Fruit fly (Drosophila melanogaster) whole organism, embryonic: ENCODE measurements around the gene Arc42.
A peak's percentile ranks its signal among the peaks of the same experiment; 100 is the strongest.

Experiments
- ATbp ChIP-seq: fragments of 200-800 bp; sonication (Bioruptor generic); optimal IDR thresholded peaks from 2 replicates; lab custom pipeline; 2017; ENCODE audit warnings: missing biosample characterization, mild to moderate bottlenecking, missing genetic modification characterization, missing genetic modification reagents
- Atf6 ChIP-seq: fragments of 200-800 bp; sonication (Bioruptor generic); IDR thresholded peaks from 2 replicates; pipeline ENCODE4 v1.3.6; 2022; ENCODE audit warnings: missing biosample characterization, missing genetic modification characterization
- Awh ChIP-seq: fragments of 200-800 bp; sonication (Bioruptor generic); IDR thresholded peaks from 2 replicates; pipeline ENCODE4, ENCODE4 v1.3.6; 2022; ENCODE audit warnings: missing biosample characterization, missing genetic modification characterization
- B-H2 ChIP-seq: fragments of 200-800 bp; sonication (Bioruptor generic); optimal IDR thresholded peaks from 2 replicates; lab custom pipeline; 2018; ENCODE audit warnings: missing biosample characterization, mild to moderate bottlenecking, missing genetic modification characterization
- CG1024 ChIP-seq: fragments of 200-800 bp; sonication (Bioruptor generic); IDR thresholded peaks from 2 replicates; pipeline ENCODE4 v1.3.6; 2022; ENCODE audit warnings: missing biosample characterization, missing genetic modification characterization
- CG11456 ChIP-seq: fragments of 200-800 bp; sonication (Bioruptor generic); IDR thresholded peaks from 3 replicates; pipeline ENCODE4 v1.3.6; 2022; ENCODE audit warnings: missing biosample characterization, missing genetic modification characterization
- CG11695 ChIP-seq: fragments of 200-800 bp; sonication (Bioruptor generic); IDR thresholded peaks from 3 replicates; pipeline ENCODE4 v1.3.6; 2022; ENCODE audit warnings: missing biosample characterization, missing genetic modification characterization
- CG12219 ChIP-seq: fragments of 200-800 bp; sonication (Bioruptor generic); optimal IDR thresholded peaks from 3 replicates; lab custom pipeline; 2018; ENCODE audit warnings: missing biosample characterization, mild to moderate bottlenecking, missing genetic modification characterization
- CG13775 ChIP-seq: fragments of 200-800 bp; sonication (Bioruptor generic); optimal IDR thresholded peaks from 3 replicates; lab custom pipeline; 2017; ENCODE audit warnings: missing biosample characterization, mild to moderate bottlenecking, missing genetic modification characterization
- CG15073 ChIP-seq: fragments of 200-800 bp; sonication (Bioruptor generic); optimal IDR thresholded peaks from 2 replicates; lab custom pipeline; 2016; ENCODE audit warnings: missing biosample characterization, missing genetic modification characterization
- CG17612 ChIP-seq: fragments of 200-800 bp; sonication (Bioruptor generic); IDR thresholded peaks from 2 replicates; pipeline ENCODE4 v1.3.6; 2022; ENCODE audit warnings: missing biosample characterization, missing genetic modification characterization
- CG2712 ChIP-seq: fragments of 200-800 bp; optimal IDR thresholded peaks from 3 replicates; lab custom pipeline; 2019; ENCODE audit warnings: missing biosample characterization, mild to moderate bottlenecking, missing genetic modification characterization, moderate library complexity
- CG2875 ChIP-seq: fragments of 200-800 bp; sonication (Bioruptor generic); optimal IDR thresholded peaks from 2 replicates; lab custom pipeline; 2017; ENCODE audit warnings: missing biosample characterization, mild to moderate bottlenecking, missing genetic modification characterization, missing genetic modification reagents
- CG30403 ChIP-seq: fragments of 200-800 bp; sonication (Bioruptor generic); optimal IDR thresholded peaks from 3 replicates; lab custom pipeline; 2016; ENCODE audit warnings: missing biosample characterization, missing genetic modification characterization
- CG3726 ChIP-seq: fragments of 200-800 bp; sonication (Bioruptor generic); IDR thresholded peaks from 3 replicates; pipeline ENCODE4, ENCODE4 v1.3.6; 2022; ENCODE audit warnings: missing biosample characterization, missing genetic modification characterization
- CG42726 ChIP-seq: fragments of 200-800 bp; sonication (Bioruptor generic); IDR thresholded peaks from 2 replicates; pipeline ENCODE4 v1.3.6; 2022; ENCODE audit warnings: missing biosample characterization, missing genetic modification characterization; ENCODE audit not compliant: partially characterized antibody
- CG4820 ChIP-seq: fragments of 200-800 bp; sonication (Bioruptor generic); optimal IDR thresholded peaks from 3 replicates; lab custom pipeline; 2016; ENCODE audit warnings: missing biosample characterization, missing genetic modification characterization
- CG7928 ChIP-seq: fragments of 200-800 bp; sonication (Bioruptor generic); optimal IDR thresholded peaks from 2 replicates; lab custom pipeline; 2017; ENCODE audit warnings: missing biosample characterization, mild to moderate bottlenecking, missing genetic modification characterization
- CG9437 ChIP-seq: fragments of 200-800 bp; sonication (Bioruptor generic); optimal IDR thresholded peaks from 2 replicates; lab custom pipeline; 2018; ENCODE audit warnings: missing biosample characterization, mild to moderate bottlenecking, missing genetic modification characterization
- D19A ChIP-seq: fragments of 200-800 bp; optimal IDR thresholded peaks from 3 replicates; lab custom pipeline; 2019; ENCODE audit warnings: missing biosample characterization, mild to moderate bottlenecking, missing genetic modification characterization, moderate library complexity
- MBD-R2 ChIP-seq: fragments of 200-800 bp; sonication (Bioruptor generic); IDR thresholded peaks from 2 replicates; pipeline ENCODE4 v1.3.6; 2022; ENCODE audit warnings: missing biosample characterization, missing genetic modification characterization
- Mad ChIP-seq: fragments of 200-800 bp; sonication (Bioruptor generic); optimal IDR thresholded peaks from 2 replicates; lab custom pipeline; 2016; ENCODE audit warnings: missing biosample characterization, missing genetic modification characterization
- NFAT ChIP-seq: fragments of 200-800 bp; sonication (Bioruptor generic); IDR thresholded peaks from 2 replicates; pipeline ENCODE4 v1.3.6; 2022; ENCODE audit warnings: missing biosample characterization, missing genetic modification characterization
- Optix ChIP-seq: fragments of 200-800 bp; sonication (Bioruptor generic); IDR thresholded peaks from 3 replicates; pipeline ENCODE4 v1.3.6; 2022; ENCODE audit warnings: missing biosample characterization, missing genetic modification characterization
- PHDP ChIP-seq: fragments of 200-800 bp; sonication (Bioruptor generic); optimal IDR thresholded peaks from 3 replicates; lab custom pipeline; 2018; ENCODE audit warnings: missing biosample characterization, mild to moderate bottlenecking, missing genetic modification characterization, moderate library complexity
- Spps ChIP-seq: fragments of 200-800 bp; sonication (Bioruptor generic); optimal IDR thresholded peaks from 2 replicates; lab custom pipeline; 2018; ENCODE audit warnings: missing biosample characterization, mild to moderate bottlenecking, missing genetic modification characterization
- Stat92E ChIP-seq, 3 experiments: fragments of >200 bp in 2 of 3; fragments of 200-800 bp in 1 of 3; sonication (Bioruptor generic) in 1 of 3; optimal IDR thresholded peaks; 2 replicates each; lab custom pipeline; 2017 to 2019; ENCODE audit warnings: missing biosample characterization in 3 of 3, missing genetic modification characterization in 3 of 3, mild to moderate bottlenecking in 1 of 3, moderate library complexity in 1 of 3
- amos ChIP-seq: fragments of 200-800 bp; sonication (Bioruptor generic); IDR thresholded peaks from 2 replicates; pipeline ENCODE4 v1.3.6; 2022; ENCODE audit warnings: missing biosample characterization, missing genetic modification characterization; ENCODE audit not compliant: partially characterized antibody
- aop ChIP-seq: fragments of 200-800 bp; sonication (Bioruptor generic); IDR thresholded peaks from 2 replicates; pipeline ENCODE4 v1.3.6; 2022; ENCODE audit warnings: missing biosample characterization, missing genetic modification characterization
- bcd ChIP-seq: fragments of 200-800 bp; sonication (Bioruptor generic); optimal IDR thresholded peaks from 2 replicates; lab custom pipeline; 2017; ENCODE audit warnings: missing biosample characterization, mild to moderate bottlenecking, missing genetic modification characterization
- cas ChIP-seq: fragments of 200-800 bp; sonication (Bioruptor generic); IDR thresholded peaks from 2 replicates; pipeline ENCODE4 v1.3.6; 2022; ENCODE audit warnings: missing biosample characterization, missing genetic modification characterization
- caup ChIP-seq: fragments of 200-800 bp; sonication (Bioruptor generic); optimal IDR thresholded peaks from 3 replicates; lab custom pipeline; 2017; ENCODE audit warnings: missing biosample characterization, mild to moderate bottlenecking, missing genetic modification characterization, moderate library complexity; ENCODE audit not compliant: severe bottlenecking
- chif ChIP-seq, 2 experiments: fragments of 200-800 bp; sonication (Bioruptor generic); optimal IDR thresholded peaks; 3 replicates each; lab custom pipeline; 2016; ENCODE audit warnings: missing biosample characterization in 2 of 2, missing genetic modification characterization in 2 of 2
- crol ChIP-seq: fragments of 200-800 bp; sonication (Bioruptor generic); IDR thresholded peaks from 2 replicates; pipeline ENCODE4 v1.3.6; 2022; ENCODE audit warnings: missing biosample characterization, missing genetic modification characterization
- disco-r ChIP-seq: fragments of 200-800 bp; sonication (Bioruptor generic); optimal IDR thresholded peaks from 2 replicates; lab custom pipeline; 2016; ENCODE audit warnings: missing biosample characterization, missing genetic modification characterization
- gcm ChIP-seq: fragments of 200-800 bp; sonication (Bioruptor generic); optimal IDR thresholded peaks from 2 replicates; lab custom pipeline; 2019; ENCODE audit warnings: missing biosample characterization, mild to moderate bottlenecking, missing genetic modification characterization, moderate library complexity
- gt ChIP-seq: fragments of 200-800 bp; sonication (Bioruptor generic); IDR thresholded peaks from 2 replicates; pipeline ENCODE4 v1.3.6; 2022; ENCODE audit warnings: missing biosample characterization, missing genetic modification characterization
- h ChIP-seq: fragments of >200 bp; optimal IDR thresholded peaks from 2 replicates; lab custom pipeline; 2017
- jing ChIP-seq: fragments of 200-800 bp; sonication (Bioruptor generic); optimal IDR thresholded peaks from 2 replicates; lab custom pipeline; 2018; ENCODE audit warnings: missing biosample characterization, mild to moderate bottlenecking, missing genetic modification characterization
- klu ChIP-seq: fragments of 200-800 bp; sonication (Bioruptor generic); IDR thresholded peaks from 2 replicates; pipeline ENCODE4 v1.3.6; 2022; ENCODE audit warnings: missing biosample characterization, missing genetic modification characterization
- kni ChIP-seq: fragments of 200-800 bp; sonication (Bioruptor generic); optimal IDR thresholded peaks from 3 replicates; lab custom pipeline; 2017; ENCODE audit warnings: mild to moderate bottlenecking, missing biosample characterization, missing genetic modification reagents, missing genetic modification characterization
- lbe ChIP-seq: fragments of 200-800 bp; sonication (Bioruptor generic); optimal IDR thresholded peaks from 2 replicates; lab custom pipeline; 2016; ENCODE audit warnings: missing biosample characterization, mild to moderate bottlenecking, missing genetic modification characterization
- otp ChIP-seq: fragments of 200-800 bp; sonication (Bioruptor generic); IDR thresholded peaks from 3 replicates; pipeline ENCODE4, ENCODE4 v1.3.6; 2022; ENCODE audit warnings: missing biosample characterization, missing genetic modification characterization
- peb ChIP-seq: fragments of 200-800 bp; sonication (Bioruptor generic); IDR thresholded peaks from 2 replicates; pipeline ENCODE4 v1.3.6; 2022; ENCODE audit warnings: missing biosample characterization, missing genetic modification characterization
- pros ChIP-seq: fragments of 200-800 bp; sonication (Bioruptor generic); optimal IDR thresholded peaks from 3 replicates; lab custom pipeline; 2019; ENCODE audit warnings: missing biosample characterization, mild to moderate bottlenecking, missing genetic modification characterization, moderate library complexity
- ro ChIP-seq: fragments of 200-800 bp; sonication (Bioruptor generic); IDR thresholded peaks from 2 replicates; pipeline ENCODE4 v1.3.6; 2022; ENCODE audit warnings: missing biosample characterization, missing genetic modification characterization
- row ChIP-seq: fragments of 200-800 bp; sonication (Bioruptor generic); IDR thresholded peaks from 3 replicates; pipeline ENCODE4 v1.3.6; 2022; ENCODE audit warnings: missing biosample characterization, missing genetic modification characterization
- scrt ChIP-seq: fragments of 200-800 bp; sonication (Bioruptor generic); optimal IDR thresholded peaks from 2 replicates; lab custom pipeline; 2018; ENCODE audit warnings: missing biosample characterization, mild to moderate bottlenecking, missing genetic modification characterization, moderate library complexity
- sna ChIP-seq: fragments of 200-800 bp; sonication (Bioruptor generic); IDR thresholded peaks from 2 replicates; pipeline ENCODE4 v1.3.6; 2022; ENCODE audit warnings: missing biosample characterization, missing genetic modification characterization; ENCODE audit not compliant: partially characterized antibody
- sob ChIP-seq: fragments of 200-800 bp; sonication (Bioruptor generic); IDR thresholded peaks from 2 replicates; pipeline ENCODE4 v1.3.6; 2022; ENCODE audit warnings: missing biosample characterization, missing genetic modification characterization

Arc42 gene

dm6 chr3R:19905932-19906439 is 28.4 kb downstream of the Arc42 start (continued):
- peak; percentile 77 for TF ChIP-seq CG30403 (GFP tag; lab: Kevin White, UChicago)
- no peak for TF ChIP-seq CG17612 (GFP tag; lab: Robert Waterston, UW)
- peak; percentile 87; the same call in 2 of the 3 replicates for TF ChIP-seq CG11695
- peak; percentile 49 for TF ChIP-seq CG4820 (GFP tag; lab: Kevin White, UChicago)
- no peak for TF ChIP-seq B-H2 (GFP tag; lab: Kevin White, UChicago)
- peak; percentile 94 for TF ChIP-seq row (GFP tag; lab: Robert Waterston, UW)
- TF ChIP-seq CG9437 (GFP tag; lab: Kevin White, UChicago): no peak
- TF ChIP-seq Optix (GFP tag; lab: Robert Waterston, UW): peak; percentile 76
- peak; percentile 74; the same call in 1 of the 2 replicates for TF ChIP-seq Awh (GFP tag; lab: Robert Waterston, UW)
- TF ChIP-seq ATbp: peak; percentile 78
- TF ChIP-seq pros (GFP tag; lab: Kevin White, UChicago): no peak
- TF ChIP-seq CG1024 (GFP tag; lab: Robert Waterston, UW): peak; percentile 43; the same call in 1 of the 2 replicates
- TF ChIP-seq h (lab: Kevin White, UChicago): no peak
- TF ChIP-seq scrt: peak; percentile 56
- TF ChIP-seq lbe (GFP tag; lab: Kevin White, UChicago): peak; percentile 76
- peak; percentile 73 to 80 for TF ChIP-seq chif (GFP tag; optimal IDR thresholded peaks at IDR 0.05; lab: Kevin White, UChicago)
- peak; percentile 78; the same call in 1 of the 3 replicates for TF ChIP-seq CG3726
- peak; percentile 79 for TF ChIP-seq caup (GFP tag; lab: Kevin White, UChicago)
- TF ChIP-seq Stat92E (GFP tag; optimal IDR thresholded peaks at IDR 0.05; lab: Kevin White, UChicago): no peak
- no peak for TF ChIP-seq crol (GFP tag; lab: Robert Waterston, UW)
- no peak for TF ChIP-seq CG15073 (GFP tag; lab: Kevin White, UChicago)
- TF ChIP-seq NFAT (GFP tag; lab: Robert Waterston, UW): peak; percentile 74
- TF ChIP-seq D19A (tag; lab: Kevin White, UChicago): peak; percentile 38
- TF ChIP-seq sob (GFP tag; lab: Robert Waterston, UW): peak; percentile 83
- no peak for TF ChIP-seq gt (GFP tag; lab: Robert Waterston, UW)
- TF ChIP-seq peb (GFP tag; lab: Robert Waterston, UW): peak; percentile 57; the same call in 1 of the 2 replicates
- peak; percentile 74 for TF ChIP-seq CG13775 (GFP tag; lab: Kevin White, UChicago)
- peak; percentile 50 for TF ChIP-seq CG2875 (GFP tag; lab: Kevin White, UChicago)
- peak; percentile 13 for TF ChIP-seq Spps
- TF ChIP-seq disco-r (GFP tag; lab: Kevin White, UChicago): peak; percentile 46
- TF ChIP-seq aop (GFP tag; lab: Robert Waterston, UW): no peak
- TF ChIP-seq CG42726: no peak
- no peak for TF ChIP-seq sna (GFP tag; lab: Robert Waterston, UW)
- TF ChIP-seq kni (GFP tag; lab: Kevin White, UChicago): no peak
- TF ChIP-seq cas (GFP tag; lab: Robert Waterston, UW): peak; percentile 49; the same call in 1 of the 2 replicates
- TF ChIP-seq CG7928 (GFP tag; lab: Kevin White, UChicago): no peak
- TF ChIP-seq PHDP: peak; percentile 81
- peak; percentile 60; the same call in 1 of the 2 replicates for TF ChIP-seq MBD-R2 (GFP tag; lab: Robert Waterston, UW)
- TF ChIP-seq Atf6: peak; percentile 86
- TF ChIP-seq otp (GFP tag; lab: Robert Waterston, UW): peak; percentile 72; the same call in 1 of the 3 replicates
- TF ChIP-seq gcm (GFP tag; lab: Kevin White, UChicago): peak; percentile 31
- peak; percentile 58; the same call in 1 of the 2 replicates for TF ChIP-seq klu
- TF ChIP-seq CG12219 (GFP tag; lab: Kevin White, UChicago): peak; percentile 78
- peak; percentile 70 for TF ChIP-seq Mad (GFP tag; lab: Kevin White, UChicago)
- TF ChIP-seq ro (GFP tag; lab: Robert Waterston, UW): peak; percentile 38; the same call in 1 of the 2 replicates
- TF ChIP-seq amos: no peak
- peak; percentile 81 for TF ChIP-seq bcd
- peak; percentile 63 for TF ChIP-seq jing (GFP tag; lab: Kevin White, UChicago)
- TF ChIP-seq CG11456 (GFP tag; lab: Robert Waterston, UW): peak; percentile 80
- TF ChIP-seq CG2712 (tag; lab: Kevin White, UChicago): peak; percentile 75
